Fruit fly (Drosophila melanogaster) whole organism, embryonic: ENCODE data around the gene Fign.
A peak's percentile ranks its signal among the peaks of the same experiment; 100 is the strongest.

Experiments used
- ATbp ChIP-seq: fragments of 200-800 bp; sonication (Bioruptor generic); optimal IDR thresholded peaks from 2 replicates; lab custom pipeline; 2017; ENCODE audit warnings: missing biosample characterization, mild to moderate bottlenecking, missing genetic modification characterization, missing genetic modification reagents
- Adf1 ChIP-seq: fragments of 200-800 bp; sonication (Bioruptor generic); IDR thresholded peaks from 2 replicates; pipeline ENCODE4 v1.3.6; 2022; ENCODE audit warnings: missing biosample characterization, missing genetic modification characterization
- Aef1 ChIP-seq: fragments of 200-800 bp; sonication (Bioruptor generic); IDR thresholded peaks from 3 replicates; pipeline ENCODE4 v1.3.6; 2022; ENCODE audit warnings: missing biosample characterization, missing genetic modification characterization
- B-H1 ChIP-seq: fragments of 200-800 bp; sonication (Bioruptor generic); IDR thresholded peaks from 3 replicates; pipeline ENCODE4 v1.3.6; 2022; ENCODE audit warnings: missing biosample characterization, missing genetic modification characterization
- CG10543 ChIP-seq: fragments of 200-800 bp; sonication (Bioruptor generic); optimal IDR thresholded peaks from 3 replicates; lab custom pipeline; 2017; ENCODE audit warnings: missing biosample characterization, mild to moderate bottlenecking, missing genetic modification characterization, moderate library complexity
- CG10654 ChIP-seq: fragments of 200-800 bp; sonication (Bioruptor generic); optimal IDR thresholded peaks from 2 replicates; lab custom pipeline; 2016; ENCODE audit warnings: missing biosample characterization, missing genetic modification characterization
- CG11247 ChIP-seq: fragments of 200-800 bp; sonication (Bioruptor generic); IDR thresholded peaks from 2 replicates; pipeline ENCODE4 v1.3.6; 2022; ENCODE audit warnings: missing biosample characterization, missing genetic modification characterization
- CG14667 ChIP-seq: fragments of 200-800 bp; sonication (Bioruptor generic); IDR thresholded peaks from 2 replicates; pipeline ENCODE4 v1.3.6; 2022; ENCODE audit warnings: missing biosample characterization, missing genetic modification characterization
- CG1603 ChIP-seq: fragments of 200-800 bp; sonication (Bioruptor generic); optimal IDR thresholded peaks from 2 replicates; lab custom pipeline; 2019; ENCODE audit warnings: missing biosample characterization, mild to moderate bottlenecking, missing genetic modification characterization, moderate library complexity
- CG16815 ChIP-seq: fragments of 200-800 bp; sonication (Bioruptor generic); optimal IDR thresholded peaks from 3 replicates; lab custom pipeline; 2017; ENCODE audit warnings: missing biosample characterization, mild to moderate bottlenecking, missing genetic modification characterization
- CG2116 ChIP-seq: fragments of 200-800 bp; sonication (Bioruptor generic); optimal IDR thresholded peaks from 3 replicates; lab custom pipeline; 2018; ENCODE audit warnings: missing biosample characterization, mild to moderate bottlenecking, missing genetic modification characterization
- CG2120 ChIP-seq: fragments of 200-800 bp; sonication (Bioruptor generic); optimal IDR thresholded peaks from 3 replicates; lab custom pipeline; 2016; ENCODE audit warnings: missing biosample characterization, missing genetic modification characterization
- CG2678 ChIP-seq: fragments of 200-800 bp; sonication (Bioruptor generic); optimal IDR thresholded peaks from 3 replicates; lab custom pipeline; 2019; ENCODE audit warnings: missing biosample characterization, mild to moderate bottlenecking, missing genetic modification characterization, moderate library complexity
- CG2875 ChIP-seq: fragments of 200-800 bp; sonication (Bioruptor generic); optimal IDR thresholded peaks from 2 replicates; lab custom pipeline; 2017; ENCODE audit warnings: missing biosample characterization, mild to moderate bottlenecking, missing genetic modification characterization, missing genetic modification reagents
- CG30403 ChIP-seq: fragments of 200-800 bp; sonication (Bioruptor generic); optimal IDR thresholded peaks from 3 replicates; lab custom pipeline; 2016; ENCODE audit warnings: missing biosample characterization, missing genetic modification characterization
- CG30431 ChIP-seq: fragments of 200-800 bp; sonication (Bioruptor generic); optimal IDR thresholded peaks from 2 replicates; lab custom pipeline; 2017; ENCODE audit warnings: missing biosample characterization, missing genetic modification characterization
- CG3065 ChIP-seq: fragments of 200-800 bp; sonication (Bioruptor generic); optimal IDR thresholded peaks from 2 replicates; lab custom pipeline; 2016; ENCODE audit warnings: missing biosample characterization, missing genetic modification characterization
- CG3995 ChIP-seq: fragments of 200-800 bp; sonication (Bioruptor generic); optimal IDR thresholded peaks from 3 replicates; lab custom pipeline; 2016; ENCODE audit warnings: missing biosample characterization, missing genetic modification characterization
- CG7745 ChIP-seq: fragments of 200-800 bp; sonication (Bioruptor generic); optimal IDR thresholded peaks from 2 replicates; lab custom pipeline; 2018; ENCODE audit warnings: missing biosample characterization, mild to moderate bottlenecking, missing genetic modification characterization, moderate library complexity
- CG8944 ChIP-seq: fragments of 200-800 bp; sonication (Bioruptor generic); optimal IDR thresholded peaks from 3 replicates; lab custom pipeline; 2016; ENCODE audit warnings: missing biosample characterization, missing genetic modification characterization
- CoRest ChIP-seq: fragments of 200-800 bp; sonication (Bioruptor generic); optimal IDR thresholded peaks from 3 replicates; lab custom pipeline; 2018; ENCODE audit warnings: missing biosample characterization, mild to moderate bottlenecking, missing genetic modification characterization, moderate library complexity
- Dad ChIP-seq: fragments of 200-800 bp; sonication (Bioruptor generic); optimal IDR thresholded peaks from 3 replicates; lab custom pipeline; 2016; ENCODE audit warnings: missing biosample characterization, missing genetic modification characterization
- Dek ChIP-seq: fragments of 200-800 bp; sonication (Bioruptor generic); optimal IDR thresholded peaks from 3 replicates; lab custom pipeline; 2019; ENCODE audit warnings: missing biosample characterization, mild to moderate bottlenecking, missing genetic modification characterization, moderate library complexity
- E2f2 ChIP-seq: fragments of 200-800 bp; sonication (Bioruptor generic); IDR thresholded peaks from 2 replicates; pipeline ENCODE4 v1.3.6; 2022; ENCODE audit warnings: missing biosample characterization, missing genetic modification characterization
- H2.0 ChIP-seq: fragments of 200-800 bp; sonication (Bioruptor generic); IDR thresholded peaks from 2 replicates; pipeline ENCODE4 v1.3.6; 2022; ENCODE audit warnings: missing biosample characterization, missing genetic modification characterization
- Med ChIP-seq: fragments of 200-800 bp; sonication (Bioruptor generic); peaks from one replicate; lab custom pipeline; 2016; ENCODE audit warnings: missing biosample characterization, missing genetic modification characterization, mild to moderate bottlenecking, inconsistent platforms, moderate library complexity
- Myb ChIP-seq: fragments of 200-800 bp; sonication (Bioruptor generic); optimal IDR thresholded peaks from 2 replicates; lab custom pipeline; 2016; ENCODE audit warnings: missing biosample characterization, missing genetic modification characterization
- Opbp ChIP-seq: fragments of 200-800 bp; sonication (Bioruptor generic); IDR thresholded peaks from 3 replicates; pipeline ENCODE4 v1.3.6; 2022; ENCODE audit warnings: missing biosample characterization, missing genetic modification characterization; ENCODE audit not compliant: partially characterized antibody
- Stat92E ChIP-seq, 3 experiments: fragments of >200 bp in 2 of 3; fragments of 200-800 bp in 1 of 3; sonication (Bioruptor generic) in 1 of 3; optimal IDR thresholded peaks; 2 replicates each; lab custom pipeline; 2017 to 2019; ENCODE audit warnings: missing biosample characterization in 3 of 3, missing genetic modification characterization in 3 of 3, mild to moderate bottlenecking in 1 of 3, moderate library complexity in 1 of 3
- Usf ChIP-seq: fragments of 200-800 bp; sonication (Bioruptor generic); optimal IDR thresholded peaks from 2 replicates; lab custom pipeline; 2017; ENCODE audit warnings: missing genotype, missing biosample characterization, missing genetic modification characterization
- br ChIP-seq: fragments of >200 bp; optimal IDR thresholded peaks from 2 replicates; lab custom pipeline; 2017
- ci ChIP-seq: fragments of 200-800 bp; sonication (Bioruptor generic); IDR thresholded peaks from 3 replicates; pipeline ENCODE4 v1.3.6; 2022; ENCODE audit warnings: missing biosample characterization, missing genetic modification characterization
- dm ChIP-seq: fragments of 200-800 bp; sonication (Bioruptor generic); optimal IDR thresholded peaks from 3 replicates; lab custom pipeline; 2016; ENCODE audit warnings: missing biosample characterization, missing genetic modification characterization
- ems ChIP-seq: fragments of 200-800 bp; sonication (Bioruptor generic); optimal IDR thresholded peaks from 3 replicates; lab custom pipeline; 2016; ENCODE audit warnings: missing biosample characterization, missing genetic modification characterization
- fd96Cb ChIP-seq: fragments of 200-800 bp; sonication (Bioruptor generic); optimal IDR thresholded peaks from 2 replicates; lab custom pipeline; 2018; ENCODE audit warnings: missing biosample characterization, mild to moderate bottlenecking, missing genetic modification characterization, moderate library complexity
- hb ChIP-seq: fragments of 200-800 bp; sonication (Bioruptor generic); IDR thresholded peaks from 3 replicates; pipeline ENCODE4 v1.3.6; 2022; ENCODE audit warnings: missing biosample characterization, missing genetic modification characterization; ENCODE audit not compliant: partially characterized antibody
- her ChIP-seq: fragments of 200-800 bp; sonication (Bioruptor generic); optimal IDR thresholded peaks from 2 replicates; lab custom pipeline; 2016; ENCODE audit warnings: missing biosample characterization, missing genetic modification characterization
- insv ChIP-seq, 2 experiments: fragments of 200-800 bp; sonication (Bioruptor generic); optimal IDR thresholded peaks; 3 replicates each; lab custom pipeline; 2016 to 2018; ENCODE audit warnings: missing biosample characterization in 2 of 2, missing genetic modification characterization in 2 of 2
- ken ChIP-seq: fragments of 200-800 bp; sonication (Bioruptor generic); IDR thresholded peaks from 3 replicates; pipeline ENCODE4 v1.3.6; 2022; ENCODE audit warnings: missing biosample characterization, missing genetic modification characterization
- maf-S ChIP-seq: fragments of 200-800 bp; sonication (Bioruptor generic); optimal IDR thresholded peaks from 2 replicates; lab custom pipeline; 2016; ENCODE audit warnings: missing biosample characterization, missing genetic modification characterization
- nau ChIP-seq: fragments of 200-800 bp; sonication (Bioruptor generic); optimal IDR thresholded peaks from 3 replicates; lab custom pipeline; 2017; ENCODE audit warnings: missing biosample characterization, mild to moderate bottlenecking, missing genetic modification characterization, missing genetic modification reagents
- peb ChIP-seq: fragments of 200-800 bp; sonication (Bioruptor generic); IDR thresholded peaks from 2 replicates; pipeline ENCODE4 v1.3.6; 2022; ENCODE audit warnings: missing biosample characterization, missing genetic modification characterization
- pzg ChIP-seq: fragments of 200-800 bp; sonication (Bioruptor generic); optimal IDR thresholded peaks from 3 replicates; lab custom pipeline; 2018; ENCODE audit warnings: missing biosample characterization, mild to moderate bottlenecking, missing genetic modification characterization, moderate library complexity
- salm ChIP-seq: fragments of 200-800 bp; sonication (Bioruptor generic); optimal IDR thresholded peaks from 2 replicates; lab custom pipeline; 2018; ENCODE audit warnings: missing biosample characterization, mild to moderate bottlenecking, missing genetic modification characterization
- sc ChIP-seq, 3 experiments: fragments of >200 bp in 2 of 3; fragments of 200-800 bp in 1 of 3; sonication (Bioruptor generic) in 1 of 3; optimal IDR thresholded peaks; 2 replicates in 2 of 3; 3 replicates in 1 of 3; lab custom pipeline; 2017; ENCODE audit warnings: mild to moderate bottlenecking in 1 of 3, missing biosample characterization in 1 of 3, missing genetic modification characterization in 1 of 3, missing genetic modification reagents in 1 of 3
- sd ChIP-seq: fragments of 200-800 bp; sonication (Bioruptor generic); optimal IDR thresholded peaks from 3 replicates; lab custom pipeline; 2018; ENCODE audit warnings: missing biosample characterization, mild to moderate bottlenecking, missing genetic modification characterization, moderate library complexity
- sisA ChIP-seq: fragments of 200-800 bp; sonication (Bioruptor generic); IDR thresholded peaks from 2 replicates; pipeline ENCODE4 v1.3.6; 2022; ENCODE audit warnings: missing biosample characterization, missing genetic modification characterization
- tin ChIP-seq: fragments of 200-800 bp; sonication (Bioruptor generic); optimal IDR thresholded peaks from 3 replicates; lab custom pipeline; 2016; ENCODE audit warnings: missing biosample characterization, missing genetic modification characterization
- wor ChIP-seq: fragments of 200-800 bp; sonication (Bioruptor generic); IDR thresholded peaks from 2 replicates; pipeline ENCODE4 v1.3.6; 2022; ENCODE audit warnings: missing biosample characterization, missing genetic modification characterization

Fign gene

dm6 chr2L:3301755-3302499, 17.7 kb downstream of the Fign start (continued):
- TF ChIP-seq CG16815 (GFP tag; lab: Kevin White, UChicago) (peak; percentile 100), Dek (tag; lab: Kevin White, UChicago) (peak; percentile 100), CG10654 (GFP tag; lab: Kevin White, UChicago) (peak; percentile 99), CG30431 (peak; percentile 99), peb (GFP tag; lab: Robert Waterston, UW) (peak; percentile 98), salm (tag; lab: Kevin White, UChicago) (peak; percentile 99), Aef1 (GFP tag; lab: Robert Waterston, UW) (peak; percentile 99), sc (optimal IDR thresholded peaks at IDR 0.05; lab: Kevin White, UChicago) (no peak), sc (GFP tag; optimal IDR thresholded peaks at IDR 0.05; lab: Kevin White, UChicago) (peak; percentile 99), fd96Cb (peak; percentile 100), maf-S (GFP tag; lab: Kevin White, UChicago) (peak; percentile 100), CG2678 (tag; lab: Kevin White, UChicago) (peak; percentile 100), Stat92E (GFP tag; optimal IDR thresholded peaks at IDR 0.05; lab: Kevin White, UChicago) (peak in 1 of 3 experiments; percentile 99), Med (GFP tag; lab: Kevin White, UChicago) (peak; percentile 100), hb (GFP tag; lab: Robert Waterston, UW) (no peak), CoRest (tag; lab: Kevin White, UChicago) (peak; percentile 100), CG10543 (GFP tag; lab: Kevin White, UChicago) (peak; percentile 100), ci (GFP tag; lab: Robert Waterston, UW) (peak; percentile 100), B-H1 (peak; percentile 99), CG11247 (GFP tag; lab: Robert Waterston, UW) (peak; percentile 99), tin (GFP tag; lab: Kevin White, UChicago) (peak; percentile 100), Usf (GFP tag; lab: Kevin White, UChicago) (peak; percentile 99), nau (peak; percentile 99), pzg (GFP tag; lab: Kevin White, UChicago) (peak; percentile 64), CG14667 (GFP tag; lab: Robert Waterston, UW) (peak; percentile 98), insv (GFP tag; optimal IDR thresholded peaks at IDR 0.05; lab: Kevin White, UChicago) (peak; percentile 82 to 90), Opbp (GFP tag; lab: Robert Waterston, UW) (peak; percentile 47; the same call in 1 of the 3 replicates), ems (GFP tag; lab: Kevin White, UChicago) (peak; percentile 100), Dad (GFP tag; lab: Kevin White, UChicago) (peak; percentile 100), sd (tag; lab: Kevin White, UChicago) (peak; percentile 99), CG2875 (GFP tag; lab: Kevin White, UChicago) (peak; percentile 99), E2f2 (GFP tag; lab: Robert Waterston, UW) (peak; percentile 89), CG8944 (GFP tag; lab: Kevin White, UChicago) (peak; percentile 100), CG30403 (GFP tag; lab: Kevin White, UChicago) (peak; percentile 100), Adf1 (peak; percentile 94), ATbp (GFP tag; lab: Kevin White, UChicago) (peak; percentile 100), br (lab: Kevin White, UChicago) (no peak), her (GFP tag; lab: Kevin White, UChicago) (peak; percentile 99), CG3995 (GFP tag; lab: Kevin White, UChicago) (peak; percentile 90), ken (GFP tag; lab: Robert Waterston, UW) (peak; percentile 99), CG2116 (GFP tag; lab: Kevin White, UChicago) (peak; percentile 90), CG2120 (GFP tag; lab: Kevin White, UChicago) (peak; percentile 100), wor (peak; percentile 97), CG1603 (peak; percentile 99), CG7745 (tag; lab: Kevin White, UChicago) (peak; percentile 95), sisA (GFP tag; lab: Robert Waterston, UW) (peak; percentile 99), dm (GFP tag; lab: Kevin White, UChicago) (peak; percentile 100), Myb (GFP tag; lab: Kevin White, UChicago) (peak; percentile 97), H2.0 (GFP tag; lab: Robert Waterston, UW) (peak; percentile 99), CG3065 (GFP tag; lab: Kevin White, UChicago) (peak; percentile 100)
